Worm (Caenorhabditis elegans) whole organism, midembryonic: ENCODE results near the gene swt-5.

Source experiments
- cog-1 ChIP-seq: sonication (generic microtip); optimal IDR thresholded peaks from 2 replicates; lab custom pipeline; 2016; ENCODE audit warnings: missing genetic modification characterization, missing compliant biosample characterization
- flt-1 ChIP-seq: fragments of 200-800 bp; sonication (Bioruptor generic); IDR thresholded peaks from 2 replicates; pipeline ENCODE4 v1.3.6; 2022; ENCODE audit warnings: missing genetic modification characterization, missing compliant biosample characterization
- klf-2 ChIP-seq: fragments of 200-800 bp; sonication (Bioruptor generic); conservative IDR thresholded peaks from 2 replicates; pipeline ENCODE4 v1.3.6; 2022; ENCODE audit warnings: missing genetic modification reagents, missing genetic modification characterization, missing compliant biosample characterization
- med-1 ChIP-seq: sonication (generic microtip); optimal IDR thresholded peaks from 2 replicates; lab custom pipeline; 2017; ENCODE audit warnings: missing genetic modification characterization, mild to moderate bottlenecking, missing compliant biosample characterization, antibody characterized with exemption, missing genetic modification reagents; ENCODE audit not compliant: insufficient read depth
- ref-1 ChIP-seq: fragments of 200-800 bp; sonication (Bioruptor generic); conservative IDR thresholded peaks from 2 replicates; pipeline ENCODE4 v1.3.6; 2022; ENCODE audit warnings: missing genetic modification reagents, missing genetic modification characterization, missing compliant biosample characterization
- tab-1 ChIP-seq: fragments of 200-800 bp; sonication (Bioruptor generic); IDR thresholded peaks from 2 replicates; pipeline ENCODE4 v1.3.6; 2022; ENCODE audit warnings: missing genetic modification characterization, missing compliant biosample characterization
- ztf-29 ChIP-seq: fragments of 200-800 bp; sonication (Bioruptor generic); IDR thresholded peaks from 2 replicates; pipeline ENCODE4 v1.3.6; 2022; ENCODE audit warnings: missing genetic modification reagents, missing genetic modification characterization, missing compliant biosample characterization

- TF ChIP-seq cog-1 (tag; lab: Kevin White, UChicago) (peak; percentile 78), med-1 (peak; percentile 41), flt-1 (GFP tag; lab: Robert Waterston, UW) (peak; percentile 97), ref-1 (GFP tag; lab: Robert Waterston, UW) (peak; percentile 84), tab-1 (GFP tag; lab: Robert Waterston, UW) (peak; percentile 94), klf-2 (peak; percentile 83), ztf-29 (GFP tag; lab: Robert Waterston, UW) (peak; percentile 79; the same call in 1 of the 2 replicates)
These were observed 2.1 kb downstream of the swt-5 start for ce11 chrV:9503152-9503817.
